Fruit fly (Drosophila melanogaster) whole organism, larva: ENCODE measurements around the gene CG7208.

Experiments
- noc ChIP-seq: fragments of 200-800 bp; sonication (Bioruptor generic); optimal IDR thresholded peaks from 3 replicates; lab custom pipeline; 2019; ENCODE audit warnings: missing biosample characterization, mild to moderate bottlenecking, missing genetic modification characterization, moderate library complexity

Gene CG7208

DNA sequence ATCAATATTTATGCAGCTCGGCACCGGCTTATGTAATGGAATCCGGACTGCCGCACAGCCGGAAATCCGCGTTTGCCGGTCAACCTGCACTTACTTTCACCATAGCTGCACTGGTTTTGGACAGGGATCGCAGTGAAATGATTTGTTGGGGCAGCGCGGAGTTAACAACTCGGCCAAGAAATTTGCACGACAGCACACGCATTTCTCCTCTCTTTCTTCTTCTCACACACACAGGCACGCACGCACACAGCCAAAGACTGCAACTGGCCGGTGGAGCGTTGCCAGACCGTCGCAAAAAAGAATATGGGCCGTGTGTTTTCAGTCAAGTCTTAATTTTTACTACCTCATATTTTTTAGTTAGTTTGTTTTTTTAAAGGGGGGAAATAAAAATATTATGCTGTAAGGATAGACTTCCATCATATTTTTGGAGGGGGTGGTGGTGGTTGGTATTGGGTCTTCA lies 19.2 kb downstream of the CG7208 start:
- peak; percentile 30 for TF ChIP-seq noc (tag; lab: Kevin White, UChicago)

DNA sequence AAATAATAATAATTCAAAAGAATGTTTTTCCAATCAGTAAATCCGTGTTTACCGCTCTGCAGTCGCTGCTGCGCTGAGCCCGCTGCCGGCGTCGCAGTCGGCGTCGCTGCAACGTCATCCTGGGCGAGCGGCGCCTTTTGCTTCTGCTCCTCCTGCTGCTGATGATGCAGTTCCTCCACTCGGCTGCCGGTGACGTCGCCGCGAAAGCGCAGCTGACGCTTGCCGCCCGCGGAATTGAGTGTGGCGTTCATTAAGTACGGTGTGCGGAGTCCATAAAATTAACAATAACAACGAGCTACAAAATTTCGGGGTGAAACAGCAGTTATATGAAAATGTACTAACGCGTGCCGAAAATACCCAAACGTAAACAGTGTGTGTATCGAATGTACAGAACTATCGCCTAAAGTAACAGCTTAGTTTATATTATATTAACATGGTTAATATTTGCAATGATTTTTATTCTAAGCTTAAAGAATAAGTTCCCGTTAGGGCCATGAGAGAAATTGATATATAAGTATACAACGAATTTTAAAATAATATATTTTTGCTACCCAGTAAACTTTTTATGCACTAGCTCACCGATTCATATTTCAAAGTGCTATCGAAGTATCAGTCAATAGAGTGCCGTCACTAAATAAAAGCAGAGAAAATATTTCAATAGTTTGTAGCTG lies 21.3 kb downstream of the CG7208 start, which contains the start of the genes CG7218 and Cbp20:
CG7218 (minus strand) TSS at position 346 of the 671 bp plus-strand sequence.
Cbp20 (plus strand) TSS at position 610 of the 671 bp plus-strand sequence.
- peak; percentile 31 for TF ChIP-seq noc (tag; lab: Kevin White, UChicago)

DNA sequence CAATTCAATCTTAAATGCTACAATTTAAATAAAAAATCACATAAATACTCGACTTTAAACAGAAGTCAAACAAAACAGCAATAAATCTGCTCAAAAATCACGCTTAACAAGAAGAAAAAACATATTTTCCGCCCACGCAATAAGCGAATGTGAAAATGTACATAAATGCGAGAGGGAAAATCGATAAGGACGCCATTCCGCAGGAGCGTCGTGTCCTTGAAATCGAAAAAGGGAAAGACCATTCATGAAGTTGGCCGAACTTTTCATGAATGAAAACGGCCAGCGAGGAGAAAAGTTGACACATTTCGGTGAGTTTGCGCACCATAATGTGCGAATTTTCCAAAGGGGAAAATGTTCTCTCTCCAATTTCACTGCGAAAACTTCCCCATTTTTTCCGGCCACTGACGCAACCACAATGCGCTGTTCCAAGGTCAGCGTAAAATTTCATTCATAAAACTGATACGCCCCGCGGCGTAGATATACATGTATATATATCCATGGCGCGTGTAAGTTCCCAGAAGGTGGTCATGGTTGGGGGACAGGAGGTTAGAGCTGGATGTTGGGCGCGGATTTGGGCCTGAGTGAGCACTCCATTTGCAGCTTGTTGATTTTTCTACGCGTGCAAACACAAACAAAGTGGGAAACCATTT lies 25.2 kb downstream of the CG7208 start:
- TF ChIP-seq noc (tag; lab: Kevin White, UChicago): no peak

DNA sequence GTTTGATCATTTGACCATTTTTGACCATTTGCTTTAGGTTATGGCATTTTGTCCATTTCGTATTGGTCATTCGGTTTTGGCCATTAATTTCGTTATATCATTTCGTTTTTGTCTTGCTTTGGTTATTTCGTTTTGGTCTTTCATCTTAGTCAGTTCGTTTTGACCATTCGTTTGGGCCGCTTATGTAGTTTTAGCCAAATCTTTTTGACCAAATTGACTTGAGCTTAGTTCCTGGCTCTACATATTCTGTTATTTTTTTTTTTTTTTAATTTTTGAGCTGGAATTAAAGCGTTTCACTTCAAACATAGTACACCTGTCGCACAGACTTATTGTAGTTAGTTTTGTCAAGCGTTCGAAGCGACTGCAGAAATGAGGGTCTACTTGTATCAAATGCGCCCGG lies 27.1 kb downstream of the CG7208 start, which contains the start of gene CG14315:
CG14315 (plus strand) TSS at position 301 of the 400 bp plus-strand sequence.
- no peak for TF ChIP-seq noc (tag; lab: Kevin White, UChicago)

DNA sequence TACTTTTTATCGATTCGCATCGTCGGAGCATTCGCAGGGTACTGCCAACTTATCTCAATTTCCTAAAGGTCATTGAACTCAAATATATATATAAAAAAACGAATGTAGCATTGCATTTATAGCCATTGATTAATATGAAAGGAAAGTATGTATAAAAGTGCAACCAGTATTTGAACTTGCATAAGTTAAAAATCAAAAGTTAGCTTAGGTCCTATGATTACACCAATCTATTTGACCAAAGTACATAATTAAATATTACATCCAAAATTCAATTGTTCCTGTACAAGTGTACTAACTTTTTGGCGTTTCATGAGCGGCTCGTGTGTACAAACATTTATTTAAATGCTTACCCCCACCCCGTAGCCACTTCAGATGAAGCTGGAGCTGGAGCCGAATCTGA lies 28.1 kb downstream of the CG7208 start:
- TF ChIP-seq noc (tag; lab: Kevin White, UChicago): no peak

DNA sequence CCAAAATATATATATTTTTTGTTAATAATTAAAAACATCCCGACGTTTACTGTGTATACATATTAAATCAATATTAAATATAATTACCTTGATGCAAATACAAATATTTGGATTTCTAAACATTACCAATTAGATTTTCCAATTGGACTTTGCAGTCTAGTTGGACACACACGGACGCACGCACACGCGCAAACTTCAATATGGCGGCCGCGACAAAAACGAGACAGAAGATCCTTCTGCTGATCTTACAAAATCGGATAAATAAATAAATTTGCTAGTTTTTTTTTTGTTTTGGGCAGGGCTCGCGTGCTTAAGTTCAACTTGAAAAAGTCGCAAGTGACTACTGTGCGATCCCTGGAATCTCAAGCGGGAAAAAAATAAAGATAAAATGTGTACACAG lies 28.9 kb downstream of the CG7208 start:
- TF ChIP-seq noc (tag; lab: Kevin White, UChicago): no peak

DNA sequence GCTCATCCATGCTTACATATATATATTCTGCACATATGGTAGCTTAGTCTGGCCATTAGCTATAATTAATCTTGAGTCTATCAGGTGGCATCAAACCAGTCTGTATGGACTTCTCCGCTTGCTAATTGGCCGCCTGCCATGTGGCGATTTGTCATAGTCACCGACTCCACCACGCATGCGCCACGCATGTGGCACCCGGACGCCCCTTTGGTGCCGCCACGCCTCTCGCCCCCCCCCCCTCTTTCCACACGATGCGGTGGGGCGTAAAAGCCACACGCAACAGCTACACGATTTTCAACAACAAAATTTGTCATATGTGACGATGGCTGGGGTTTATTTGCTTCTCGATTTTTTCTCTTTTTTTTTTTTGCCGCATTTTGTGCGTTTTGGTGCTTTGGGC lies 31.8 kb downstream of the CG7208 start:
- TF ChIP-seq noc (tag; lab: Kevin White, UChicago): no peak

DNA sequence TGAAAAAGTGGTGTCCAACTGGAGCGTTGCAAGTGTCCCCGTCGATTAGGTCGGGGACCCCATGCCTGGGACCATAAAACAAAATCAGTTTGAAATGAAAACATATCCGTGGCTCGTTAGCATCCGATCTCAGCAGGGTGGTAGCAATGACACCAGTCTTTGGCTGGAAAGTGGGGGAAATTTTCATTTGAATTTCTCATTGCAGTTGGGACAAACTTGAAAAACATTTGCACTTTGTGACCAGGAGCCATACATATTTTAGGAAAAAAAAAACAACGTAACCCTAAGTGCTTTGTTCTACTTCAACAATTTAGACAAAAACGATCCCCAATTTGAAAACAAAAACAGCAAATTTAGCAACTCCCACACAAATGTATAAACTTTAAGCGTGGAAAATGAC lies 33.7 kb downstream of the CG7208 start, which contains the start of gene CG14316:
CG14316 (plus strand) TSS at position 301 of the 400 bp plus-strand sequence.
- no peak for TF ChIP-seq noc (tag; lab: Kevin White, UChicago)

DNA sequence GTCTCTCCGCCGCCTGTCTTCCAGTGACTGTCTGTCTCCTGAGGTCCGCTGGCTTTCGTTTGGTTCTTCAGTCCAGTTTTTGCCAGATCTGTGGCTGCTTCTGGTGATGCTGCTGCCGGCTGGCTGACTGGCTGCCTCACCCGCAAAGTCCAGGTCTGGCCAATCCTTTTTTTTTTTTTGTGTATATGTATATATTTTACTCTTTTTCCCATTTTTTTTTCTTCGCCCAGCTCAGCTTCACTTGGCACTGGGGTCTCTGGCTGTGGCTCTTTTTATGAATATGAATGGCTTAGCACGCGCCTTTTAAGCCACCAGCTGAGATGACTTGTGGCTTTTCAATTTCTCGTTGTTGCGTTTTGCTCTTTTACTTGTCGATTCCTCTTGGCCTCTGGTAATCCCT lies 38.9 kb downstream of the CG7208 start:
- TF ChIP-seq noc (tag; lab: Kevin White, UChicago): no peak

DNA sequence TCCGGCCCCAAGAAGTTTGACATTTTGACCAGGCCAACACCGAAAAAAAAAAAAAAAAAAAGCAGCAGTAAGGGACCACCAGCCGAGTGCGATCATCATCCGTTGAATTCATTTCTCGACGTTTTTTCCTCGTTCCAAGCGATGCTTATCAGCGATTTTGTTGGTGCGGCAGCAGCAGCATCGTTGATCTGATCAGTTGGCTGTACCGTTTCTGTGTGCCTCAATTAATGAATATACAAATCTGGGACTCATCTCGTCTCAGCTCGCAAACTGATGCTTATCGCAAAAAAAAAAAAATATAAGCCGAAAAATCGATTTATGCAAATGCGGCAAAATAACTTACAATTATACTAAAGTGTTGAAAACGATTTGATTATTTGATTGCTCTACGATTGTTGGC lies 40.7 kb downstream of the CG7208 start:
- no peak for TF ChIP-seq noc (tag; lab: Kevin White, UChicago)
